Fruit fly (Drosophila melanogaster) whole organism, wandering third instar larva: ENCODE results near the gene mbt.

Experiments
- dmrt93B ChIP-seq: fragments of 200-800 bp; sonication (Bioruptor generic); optimal IDR thresholded peaks from 2 replicates; lab custom pipeline; 2018; ENCODE audit warnings: missing biosample characterization, mild to moderate bottlenecking, missing genetic modification characterization
- lola ChIP-seq: fragments of >200 bp; optimal IDR thresholded peaks from 2 replicates; lab custom pipeline; 2017; ENCODE audit warnings: missing biosample characterization, missing genetic modification characterization
- psq ChIP-seq: fragments of 200-800 bp; sonication (Bioruptor generic); optimal IDR thresholded peaks from 3 replicates; lab custom pipeline; 2017; ENCODE audit warnings: missing biosample characterization, mild to moderate bottlenecking, missing genetic modification characterization, moderate library complexity
- sv ChIP-seq: fragments of 200-800 bp; sonication (Bioruptor generic); optimal IDR thresholded peaks from 3 replicates; lab custom pipeline; 2016; ENCODE audit warnings: missing biosample characterization, missing genetic modification characterization

- TF ChIP-seq lola (GFP tag; lab: Kevin White, UChicago) (no peak), dmrt93B (no peak), sv (no peak), psq (GFP tag; lab: Kevin White, UChicago) (no peak)
These were observed 11.0 kb downstream of the mbt start, which contains the start of gene CG9782 for dm6 chrX:16621462-16621861.
